Fruit fly (Drosophila melanogaster) whole organism, embryonic: Measurements from ENCODE around the gene ssp.

ENCODE experiments used
- Adf1 ChIP-seq: fragments of 200-800 bp; sonication (Bioruptor generic); IDR thresholded peaks from 2 replicates; pipeline ENCODE4 v1.3.6; 2022; ENCODE audit warnings: missing biosample characterization, missing genetic modification characterization
- Atf3 ChIP-seq: fragments of 200-800 bp; sonication (Bioruptor generic); optimal IDR thresholded peaks from 3 replicates; lab custom pipeline; 2016; ENCODE audit warnings: missing biosample characterization, missing genetic modification characterization
- CG1024 ChIP-seq: fragments of 200-800 bp; sonication (Bioruptor generic); IDR thresholded peaks from 2 replicates; pipeline ENCODE4 v1.3.6; 2022; ENCODE audit warnings: missing biosample characterization, missing genetic modification characterization
- CG11247 ChIP-seq: fragments of 200-800 bp; sonication (Bioruptor generic); IDR thresholded peaks from 2 replicates; pipeline ENCODE4 v1.3.6; 2022; ENCODE audit warnings: missing biosample characterization, missing genetic modification characterization
- CG12219 ChIP-seq: fragments of 200-800 bp; sonication (Bioruptor generic); optimal IDR thresholded peaks from 3 replicates; lab custom pipeline; 2018; ENCODE audit warnings: missing biosample characterization, mild to moderate bottlenecking, missing genetic modification characterization
- CG12236 ChIP-seq: fragments of 200-800 bp; sonication (Bioruptor generic); optimal IDR thresholded peaks from 2 replicates; lab custom pipeline; 2016; ENCODE audit warnings: missing biosample characterization, missing genetic modification characterization
- CG12744 ChIP-seq: fragments of 200-800 bp; sonication (Bioruptor generic); optimal IDR thresholded peaks from 2 replicates; lab custom pipeline; 2016; ENCODE audit warnings: missing biosample characterization, missing genetic modification characterization
- CG13775 ChIP-seq: fragments of 200-800 bp; sonication (Bioruptor generic); optimal IDR thresholded peaks from 3 replicates; lab custom pipeline; 2017; ENCODE audit warnings: missing biosample characterization, mild to moderate bottlenecking, missing genetic modification characterization
- CG13894 ChIP-seq: fragments of 200-800 bp; sonication (Bioruptor generic); optimal IDR thresholded peaks from 3 replicates; lab custom pipeline; 2018; ENCODE audit warnings: missing biosample characterization, mild to moderate bottlenecking, missing genetic modification characterization, moderate library complexity
- CG14441 ChIP-seq: fragments of 200-800 bp; sonication (Bioruptor generic); IDR thresholded peaks from 2 replicates; pipeline ENCODE4 v1.3.6; 2022; ENCODE audit warnings: missing biosample characterization, missing genetic modification characterization
- CG15479 ChIP-seq: fragments of 200-800 bp; sonication (Bioruptor generic); optimal IDR thresholded peaks from 3 replicates; lab custom pipeline; 2019; ENCODE audit warnings: missing biosample characterization, mild to moderate bottlenecking, missing genetic modification characterization, moderate library complexity
- CG16779 ChIP-seq: fragments of 200-800 bp; sonication (Bioruptor generic); IDR thresholded peaks from 2 replicates; pipeline ENCODE4 v1.3.6; 2022; ENCODE audit warnings: missing biosample characterization, missing genetic modification characterization
- CG17359 ChIP-seq: fragments of 200-800 bp; sonication (Bioruptor generic); optimal IDR thresholded peaks from 3 replicates; lab custom pipeline; 2018; ENCODE audit warnings: missing biosample characterization, mild to moderate bottlenecking, missing genetic modification characterization, moderate library complexity
- CG32532 ChIP-seq: fragments of 200-800 bp; sonication (Bioruptor generic); IDR thresholded peaks from 2 replicates; pipeline ENCODE4 v1.3.6; 2022; ENCODE audit warnings: missing biosample characterization, missing genetic modification characterization
- CG3847 ChIP-seq: fragments of 200-800 bp; sonication (Bioruptor generic); IDR thresholded peaks from 2 replicates; pipeline ENCODE4 v1.3.6; 2022; ENCODE audit warnings: missing biosample characterization, missing genetic modification characterization
- CG6683 ChIP-seq: fragments of 200-800 bp; sonication (Bioruptor generic); optimal IDR thresholded peaks from 2 replicates; lab custom pipeline; 2017; ENCODE audit warnings: missing biosample characterization, mild to moderate bottlenecking, missing genetic modification characterization, missing genetic modification reagents
- CG7372 ChIP-seq: fragments of 200-800 bp; sonication (Bioruptor generic); IDR thresholded peaks from 2 replicates; pipeline ENCODE4 v1.3.6; 2022; ENCODE audit warnings: missing biosample characterization, missing genetic modification characterization
- CG7556 ChIP-seq: fragments of 200-800 bp; sonication (Bioruptor generic); optimal IDR thresholded peaks from 2 replicates; lab custom pipeline; 2017; ENCODE audit warnings: missing biosample characterization, mild to moderate bottlenecking, missing genetic modification characterization
- CG7963 ChIP-seq: fragments of 200-800 bp; sonication (Bioruptor generic); IDR thresholded peaks from 3 replicates; pipeline ENCODE4 v1.3.6; 2022; ENCODE audit warnings: missing biosample characterization, missing genetic modification characterization; ENCODE audit not compliant: partially characterized antibody
- CG8089 ChIP-seq: fragments of 200-800 bp; sonication (Bioruptor generic); optimal IDR thresholded peaks from 3 replicates; lab custom pipeline; 2016; ENCODE audit warnings: missing biosample characterization, missing genetic modification characterization
- CG9215 ChIP-seq: fragments of 200-800 bp; sonication (Bioruptor generic); IDR thresholded peaks from 2 replicates; pipeline ENCODE4 v1.3.6; 2022; ENCODE audit warnings: missing biosample characterization, missing genetic modification characterization
- CG9932 ChIP-seq: fragments of 200-800 bp; sonication (Bioruptor generic); IDR thresholded peaks from 2 replicates; pipeline ENCODE4 v1.3.6; 2022; ENCODE audit warnings: missing biosample characterization, missing genetic modification characterization
- Camta ChIP-seq: fragments of 200-800 bp; sonication (Bioruptor generic); optimal IDR thresholded peaks from 2 replicates; lab custom pipeline; 2016; ENCODE audit warnings: missing biosample characterization, missing genetic modification characterization
- CoRest ChIP-seq: fragments of 200-800 bp; sonication (Bioruptor generic); optimal IDR thresholded peaks from 3 replicates; lab custom pipeline; 2018; ENCODE audit warnings: missing biosample characterization, mild to moderate bottlenecking, missing genetic modification characterization, moderate library complexity
- Dp ChIP-seq: fragments of 200-800 bp; sonication (Bioruptor generic); optimal IDR thresholded peaks from 2 replicates; lab custom pipeline; 2018; ENCODE audit warnings: missing biosample characterization, mild to moderate bottlenecking, missing genetic modification characterization, moderate library complexity
- Elba2 ChIP-seq: fragments of 200-800 bp; sonication (Bioruptor generic); optimal IDR thresholded peaks from 3 replicates; lab custom pipeline; 2016; ENCODE audit warnings: missing biosample characterization, missing genetic modification characterization
- Hmx ChIP-seq: fragments of 200-800 bp; sonication (Bioruptor generic); optimal IDR thresholded peaks from 2 replicates; lab custom pipeline; 2016; ENCODE audit warnings: missing biosample characterization, missing genetic modification characterization
- Hsf ChIP-seq: fragments of 200-800 bp; sonication (Bioruptor generic); optimal IDR thresholded peaks from 3 replicates; lab custom pipeline; 2016; ENCODE audit warnings: missing biosample characterization, missing genetic modification characterization
- Lpt ChIP-seq: fragments of >200 bp; optimal IDR thresholded peaks from 2 replicates; lab custom pipeline; 2018; ENCODE audit warnings: missing biosample characterization, missing genetic modification characterization
- MESR4 ChIP-seq: fragments of 200-800 bp; sonication (Bioruptor generic); optimal IDR thresholded peaks from 2 replicates; lab custom pipeline; 2018; ENCODE audit warnings: missing biosample characterization, mild to moderate bottlenecking, missing genetic modification characterization, moderate library complexity
- NC2α ChIP-seq: fragments of 200-800 bp; sonication (Bioruptor generic); optimal IDR thresholded peaks from 2 replicates; lab custom pipeline; 2016; ENCODE audit warnings: missing biosample characterization, missing genetic modification characterization
- NK7.1 ChIP-seq: fragments of 200-800 bp; sonication (Bioruptor generic); optimal IDR thresholded peaks from 3 replicates; lab custom pipeline; 2016; ENCODE audit warnings: missing biosample characterization, missing genetic modification characterization
- Sin3A ChIP-seq: fragments of >200 bp; optimal IDR thresholded peaks from 2 replicates; lab custom pipeline; 2018
- Vsx1 ChIP-seq: fragments of 200-800 bp; sonication (Bioruptor generic); optimal IDR thresholded peaks from 2 replicates; lab custom pipeline; 2017; ENCODE audit warnings: missing biosample characterization, mild to moderate bottlenecking, missing genetic modification characterization, missing genetic modification reagents
- Xrp1 ChIP-seq: fragments of 200-800 bp; sonication (Bioruptor generic); IDR thresholded peaks from 2 replicates; pipeline ENCODE4 v1.3.6; 2022; ENCODE audit warnings: missing biosample characterization, missing genetic modification characterization
- ara ChIP-seq: fragments of 200-800 bp; sonication (Bioruptor generic); IDR thresholded peaks from 2 replicates; pipeline ENCODE4 v1.3.6; 2022; ENCODE audit warnings: missing biosample characterization, missing genetic modification characterization
- ato ChIP-seq: fragments of 200-800 bp; sonication (Bioruptor generic); IDR thresholded peaks from 2 replicates; pipeline ENCODE4 v1.3.6; 2022; ENCODE audit warnings: missing biosample characterization, missing genetic modification characterization; ENCODE audit not compliant: partially characterized antibody
- eyg ChIP-seq: fragments of 200-800 bp; sonication (Bioruptor generic); optimal IDR thresholded peaks from 3 replicates; lab custom pipeline; 2016; ENCODE audit warnings: missing biosample characterization, missing genetic modification characterization
- gce ChIP-seq: fragments of 200-800 bp; sonication (Bioruptor generic); IDR thresholded peaks from 3 replicates; pipeline ENCODE4 v1.3.6; 2022; ENCODE audit warnings: missing biosample characterization, missing genetic modification characterization
- klu ChIP-seq: fragments of 200-800 bp; sonication (Bioruptor generic); IDR thresholded peaks from 2 replicates; pipeline ENCODE4 v1.3.6; 2022; ENCODE audit warnings: missing biosample characterization, missing genetic modification characterization
- luna ChIP-seq: fragments of 200-800 bp; sonication (Bioruptor generic); optimal IDR thresholded peaks from 2 replicates; lab custom pipeline; 2016; ENCODE audit warnings: missing biosample characterization, missing genetic modification characterization
- mirr ChIP-seq: fragments of 200-800 bp; sonication (Bioruptor generic); optimal IDR thresholded peaks from 3 replicates; lab custom pipeline; 2018; ENCODE audit warnings: missing biosample characterization, mild to moderate bottlenecking, missing genetic modification characterization
- ro ChIP-seq: fragments of 200-800 bp; sonication (Bioruptor generic); IDR thresholded peaks from 2 replicates; pipeline ENCODE4 v1.3.6; 2022; ENCODE audit warnings: missing biosample characterization, missing genetic modification characterization
- sc ChIP-seq, 3 experiments: fragments of >200 bp in 2 of 3; fragments of 200-800 bp in 1 of 3; sonication (Bioruptor generic) in 1 of 3; optimal IDR thresholded peaks; 2 replicates in 2 of 3; 3 replicates in 1 of 3; lab custom pipeline; 2017; ENCODE audit warnings: mild to moderate bottlenecking in 1 of 3, missing biosample characterization in 1 of 3, missing genetic modification characterization in 1 of 3, missing genetic modification reagents in 1 of 3
- slbo ChIP-seq: fragments of 200-800 bp; sonication (Bioruptor generic); IDR thresholded peaks from 2 replicates; pipeline ENCODE4 v1.3.6; 2022; ENCODE audit warnings: missing biosample characterization, missing genetic modification characterization
- stc ChIP-seq: fragments of 200-800 bp; sonication (Bioruptor generic); IDR thresholded peaks from 2 replicates; pipeline ENCODE4 v1.3.6; 2022; ENCODE audit warnings: missing biosample characterization, missing genetic modification characterization
- tgo ChIP-seq: fragments of 200-800 bp; sonication (Bioruptor generic); IDR thresholded peaks from 3 replicates; pipeline ENCODE4 v1.3.6; 2022; ENCODE audit warnings: missing biosample characterization, missing genetic modification characterization
- tup ChIP-seq: fragments of 200-800 bp; sonication (Bioruptor generic); optimal IDR thresholded peaks from 2 replicates; lab custom pipeline; 2016; ENCODE audit warnings: missing biosample characterization, mild to moderate bottlenecking, missing genetic modification characterization, moderate library complexity
- unpg ChIP-seq: fragments of 200-800 bp; sonication (Bioruptor generic); optimal IDR thresholded peaks from 3 replicates; lab custom pipeline; 2018; ENCODE audit warnings: missing biosample characterization, mild to moderate bottlenecking, missing genetic modification characterization, moderate library complexity
- vvl ChIP-seq: fragments of 200-800 bp; sonication (Bioruptor generic); IDR thresholded peaks from 2 replicates; pipeline ENCODE4 v1.3.6; 2022; ENCODE audit warnings: missing biosample characterization, missing genetic modification characterization
- wek ChIP-seq: fragments of 200-800 bp; sonication (Bioruptor generic); optimal IDR thresholded peaks from 3 replicates; lab custom pipeline; 2018; ENCODE audit warnings: missing biosample characterization, mild to moderate bottlenecking, missing genetic modification characterization, moderate library complexity
- yki ChIP-seq: fragments of >200 bp; optimal IDR thresholded peaks from 3 replicates; lab custom pipeline; 2018

ssp gene

dm6 chr3L:12131918-12132317 lies 13.9 kb downstream of the ssp start, which contains the start of gene DEF8 (continued):
- TF ChIP-seq CG14441 (GFP tag; lab: Robert Waterston, UW) (peak; percentile 76), CG11247 (GFP tag; lab: Robert Waterston, UW) (peak; percentile 62), tgo (GFP tag; lab: Robert Waterston, UW) (peak; percentile 74), CG13775 (GFP tag; lab: Kevin White, UChicago) (peak; percentile 81), Vsx1 (GFP tag; lab: Kevin White, UChicago) (no peak), NK7.1 (GFP tag; lab: Kevin White, UChicago) (no peak), vvl (GFP tag; lab: Robert Waterston, UW) (peak; percentile 95), gce (GFP tag; lab: Robert Waterston, UW) (peak; percentile 89), Xrp1 (peak; percentile 94), yki (lab: Kevin White, UChicago) (no peak), CoRest (tag; lab: Kevin White, UChicago) (peak; percentile 90), ro (GFP tag; lab: Robert Waterston, UW) (peak; percentile 65), NC2α (GFP tag; lab: Kevin White, UChicago) (peak; percentile 17), CG7372 (GFP tag; lab: Robert Waterston, UW) (peak; percentile 45; the same call in 1 of the 2 replicates), CG6683 (GFP tag; lab: Kevin White, UChicago) (peak; percentile 71), CG12219 (GFP tag; lab: Kevin White, UChicago) (peak; percentile 49), ato (GFP tag; lab: Robert Waterston, UW) (0 out of 2 replicates have a peak, but pooled peaks have one; percentile 19), MESR4 (GFP tag; lab: Kevin White, UChicago) (peak; percentile 99), Elba2 (GFP tag; lab: Kevin White, UChicago) (no peak), slbo (GFP tag; lab: Robert Waterston, UW) (peak; percentile 88), CG1024 (peak; percentile 74; the same call in 1 of the 2 replicates), eyg (GFP tag; lab: Kevin White, UChicago) (no peak), Adf1 (GFP tag; lab: Robert Waterston, UW) (peak; percentile 54; the same call in 1 of the 2 replicates), CG9215 (peak; percentile 58), CG8089 (GFP tag; lab: Kevin White, UChicago) (peak; percentile 25), luna (GFP tag; lab: Kevin White, UChicago) (no peak), Hsf (GFP tag; lab: Kevin White, UChicago) (peak; percentile 59), Dp (GFP tag; lab: Kevin White, UChicago) (peak; percentile 18), CG3847 (GFP tag; lab: Robert Waterston, UW) (peak; percentile 71), Atf3 (GFP tag; lab: Kevin White, UChicago) (peak; percentile 46), unpg (peak; percentile 88), wek (GFP tag; lab: Kevin White, UChicago) (no peak), ara (GFP tag; lab: Robert Waterston, UW) (peak; percentile 52; the same call in 1 of the 2 replicates), Lpt (GFP tag; lab: Kevin White, UChicago) (no peak), Hmx (GFP tag; lab: Kevin White, UChicago) (no peak), CG9932 (GFP tag; lab: Robert Waterston, UW) (peak; percentile 71; the same call in 1 of the 2 replicates), CG15479 (no peak), sc (optimal IDR thresholded peaks at IDR 0.05; lab: Kevin White, UChicago) (no peak), sc (GFP tag; optimal IDR thresholded peaks at IDR 0.05; lab: Kevin White, UChicago) (peak; percentile 65), CG16779 (GFP tag; lab: Robert Waterston, UW) (no peak), CG12236 (GFP tag; lab: Kevin White, UChicago) (no peak), CG32532 (GFP tag; lab: Robert Waterston, UW) (peak; percentile 85), stc (peak; percentile 91), CG13894 (no peak), Sin3A (lab: Kevin White, UChicago) (peak; percentile 60), tup (GFP tag; lab: Kevin White, UChicago) (peak; percentile 20), CG12744 (GFP tag; lab: Kevin White, UChicago) (no peak), CG17359 (peak; percentile 91), CG7963 (GFP tag; lab: Robert Waterston, UW) (no peak), Camta (peak; percentile 37), mirr (GFP tag; lab: Kevin White, UChicago) (no peak), CG7556 (GFP tag; lab: Kevin White, UChicago) (peak; percentile 80), klu (GFP tag; lab: Robert Waterston, UW) (peak; percentile 29; the same call in 1 of the 2 replicates)
